Fruit fly (Drosophila melanogaster): ENCODE results near the gene Dic61B.

dm6 chr3L:109058-109457 is 43.3 kb downstream of the Dic61B start:
- TF ChIP-seq CTCF (optimal IDR thresholded peaks at IDR 0.05) (no peak), CG8478 (optimal IDR thresholded peaks at IDR 0.05) (no peak)
